Fruit fly (Drosophila melanogaster) whole organism, adult: ENCODE data around the gene Mad.

Experiments
- CG11617 ChIP-seq: fragments of 200-800 bp; sonication (Bioruptor generic); optimal IDR thresholded peaks from 2 replicates; lab custom pipeline; 2017; ENCODE audit warnings: mild to moderate bottlenecking, missing biosample characterization, missing genetic modification reagents, missing genetic modification characterization
- CG1620 ChIP-seq: fragments of 200-800 bp; sonication (Bioruptor generic); optimal IDR thresholded peaks from 2 replicates; lab custom pipeline; 2016; ENCODE audit warnings: missing biosample characterization, missing genetic modification characterization
- CG7045 ChIP-seq: fragments of 200-800 bp; sonication (Bioruptor generic); optimal IDR thresholded peaks from 2 replicates; lab custom pipeline; 2017; ENCODE audit warnings: missing biosample characterization, mild to moderate bottlenecking, missing genetic modification characterization
- CG7101 ChIP-seq: fragments of 200-800 bp; sonication (Bioruptor generic); optimal IDR thresholded peaks from 2 replicates; lab custom pipeline; 2018; ENCODE audit warnings: missing biosample characterization, mild to moderate bottlenecking, missing genetic modification characterization, moderate library complexity
- Clk ChIP-seq: fragments of 200-800 bp; sonication (Bioruptor generic); optimal IDR thresholded peaks from 2 replicates; lab custom pipeline; 2017; ENCODE audit warnings: missing biosample characterization, missing genetic modification characterization
- Mnt ChIP-seq: fragments of 200-800 bp; sonication (Bioruptor generic); optimal IDR thresholded peaks from 2 replicates; lab custom pipeline; 2016; ENCODE audit warnings: missing biosample characterization, mild to moderate bottlenecking, missing genetic modification characterization
- bab1 ChIP-seq: fragments of 200-800 bp; sonication (Bioruptor generic); optimal IDR thresholded peaks from 3 replicates; lab custom pipeline; 2019; ENCODE audit warnings: missing biosample characterization, mild to moderate bottlenecking, missing genetic modification characterization, moderate library complexity
- cnc ChIP-seq, 2 experiments: fragments of >200 bp; optimal IDR thresholded peaks; 2 replicates each; lab custom pipeline; 2017
- pad ChIP-seq: fragments of 200-800 bp; sonication (Bioruptor generic); optimal IDR thresholded peaks from 3 replicates; lab custom pipeline; 2017; ENCODE audit warnings: missing biosample characterization, missing genetic modification characterization, mild to moderate bottlenecking, moderate library complexity, missing genetic modification reagents

DNA sequence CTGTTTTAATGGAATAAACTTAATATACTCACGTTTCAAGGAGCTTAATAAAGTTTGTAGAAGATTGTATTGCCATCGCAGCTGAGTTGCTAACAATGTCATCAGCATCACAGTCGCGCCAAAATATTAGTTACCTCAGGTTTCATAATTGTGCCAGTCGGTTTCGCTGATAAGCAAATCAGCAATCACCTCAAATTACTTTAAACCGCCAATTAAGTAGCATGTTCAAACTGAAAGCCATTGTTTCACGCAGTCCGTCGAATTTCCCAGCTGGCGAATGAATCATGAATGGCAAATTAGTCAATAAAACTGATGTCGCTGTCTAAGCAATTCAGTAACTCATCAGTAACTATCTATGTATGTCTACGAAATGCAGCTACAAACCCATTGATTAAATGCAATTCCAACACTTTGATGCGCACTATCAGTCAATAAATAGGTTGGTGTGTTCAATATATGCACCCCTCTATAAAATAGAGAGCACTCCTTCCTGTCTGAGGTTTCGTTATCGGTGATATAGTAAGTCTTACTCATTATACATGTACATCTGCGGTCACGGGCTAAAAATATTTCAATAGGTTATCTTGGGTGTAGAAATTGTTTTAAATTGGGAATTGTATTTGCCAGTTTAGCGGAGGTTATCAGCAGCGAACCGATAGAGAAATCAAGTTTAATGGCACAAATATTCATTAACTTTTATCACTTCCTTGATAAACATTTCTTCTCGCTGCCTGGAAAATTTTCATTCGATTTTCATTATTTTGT is 5.0 kb upstream of the Mad start:
- TF ChIP-seq Clk (GFP tag; lab: Kevin White, UChicago) = no peak
- TF ChIP-seq CG7101 (tag; lab: Kevin White, UChicago) = peak; percentile 32
- TF ChIP-seq bab1 (GFP tag; lab: Kevin White, UChicago) = no peak
- TF ChIP-seq CG11617 (GFP tag; lab: Kevin White, UChicago) = no peak
- TF ChIP-seq pad (GFP tag; lab: Kevin White, UChicago) = no peak
- no peak for TF ChIP-seq CG7045
- TF ChIP-seq CG1620 (GFP tag; lab: Kevin White, UChicago) = no peak
- TF ChIP-seq Mnt (GFP tag; lab: Kevin White, UChicago) = no peak
- TF ChIP-seq cnc (optimal IDR thresholded peaks at IDR 0.05; lab: Kevin White, UChicago) = no peak
